Fruit fly (Drosophila melanogaster): ENCODE results near the gene galectin.

The galectin gene

dm6 chr2L:114429-114828 lies 42.9 kb downstream of the galectin start, which contains the start of gene ND-15:
TSS of gene ND-15 (plus strand) at chr2L:114726.
- no peak for TF ChIP-seq Sin3A (optimal IDR thresholded peaks at IDR 0.05)
- TF ChIP-seq Myc (optimal IDR thresholded peaks at IDR 0.05), result no peak
- TF ChIP-seq insv (optimal IDR thresholded peaks at IDR 0.05), result no peak
- TF ChIP-seq h (optimal IDR thresholded peaks at IDR 0.05), result no peak
- TF ChIP-seq psq (optimal IDR thresholded peaks at IDR 0.05), result no peak
- no peak for TF ChIP-seq ttk (optimal IDR thresholded peaks at IDR 0.05)

dm6 chr2L:116388-116787 lies 44.8 kb downstream of the galectin start, which contains the start of gene CG13694:
TSS of gene CG13694 (minus strand) at chr2L:116488.
- no peak for TF ChIP-seq psq (optimal IDR thresholded peaks at IDR 0.05)
- TF ChIP-seq Sin3A (optimal IDR thresholded peaks at IDR 0.05), result no peak
- no peak for TF ChIP-seq Myc (optimal IDR thresholded peaks at IDR 0.05)
- no peak for TF ChIP-seq h (optimal IDR thresholded peaks at IDR 0.05)
- no peak for TF ChIP-seq insv (optimal IDR thresholded peaks at IDR 0.05)
- no peak for TF ChIP-seq ttk (optimal IDR thresholded peaks at IDR 0.05)

- TF ChIP-seq Myc (optimal IDR thresholded peaks at IDR 0.05), result no peak
- no peak for TF ChIP-seq psq (optimal IDR thresholded peaks at IDR 0.05)
- TF ChIP-seq Sin3A (optimal IDR thresholded peaks at IDR 0.05), result no peak
- TF ChIP-seq ttk (optimal IDR thresholded peaks at IDR 0.05), result no peak
These were observed 46.2 kb downstream of the galectin start for dm6 chr2L:117750-118149.

dm6 chr2L:120492-121455 lies 49.2 kb downstream of the galectin start:
- no peak for TF ChIP-seq h (optimal IDR thresholded peaks at IDR 0.05)
- TF ChIP-seq insv (optimal IDR thresholded peaks at IDR 0.05), result no peak
- no peak for TF ChIP-seq Myc (optimal IDR thresholded peaks at IDR 0.05)
- TF ChIP-seq Sin3A (optimal IDR thresholded peaks at IDR 0.05), result no peak
- TF ChIP-seq psq (optimal IDR thresholded peaks at IDR 0.05), result no peak
- no peak for TF ChIP-seq ttk (optimal IDR thresholded peaks at IDR 0.05)

dm6 chr2L:121456-121831 lies 49.9 kb downstream of the galectin start, which contains the start of gene CG4822:
TSS of gene CG4822 (minus strand) at chr2L:121754.
- TF ChIP-seq ttk (optimal IDR thresholded peaks at IDR 0.05), result no peak
- TF ChIP-seq psq (optimal IDR thresholded peaks at IDR 0.05), result no peak
- no peak for TF ChIP-seq Sin3A (optimal IDR thresholded peaks at IDR 0.05)
- TF ChIP-seq h (optimal IDR thresholded peaks at IDR 0.05), result no peak
- no peak for TF ChIP-seq insv (optimal IDR thresholded peaks at IDR 0.05)
- TF ChIP-seq Myc (optimal IDR thresholded peaks at IDR 0.05), result no peak

- no peak for TF ChIP-seq insv (optimal IDR thresholded peaks at IDR 0.05)
- no peak for TF ChIP-seq h (optimal IDR thresholded peaks at IDR 0.05)
- TF ChIP-seq psq (optimal IDR thresholded peaks at IDR 0.05), result no peak
- no peak for TF ChIP-seq ttk (optimal IDR thresholded peaks at IDR 0.05)
- no peak for TF ChIP-seq Sin3A (optimal IDR thresholded peaks at IDR 0.05)
- TF ChIP-seq Myc (optimal IDR thresholded peaks at IDR 0.05), result no peak
These were observed 50.8 kb downstream of the galectin start for dm6 chr2L:122167-123006.

dm6 chr2L:123007-123327 lies 51.4 kb downstream of the galectin start:
- no peak for TF ChIP-seq ttk (optimal IDR thresholded peaks at IDR 0.05)
- no peak for TF ChIP-seq Myc (optimal IDR thresholded peaks at IDR 0.05)
- no peak for TF ChIP-seq psq (optimal IDR thresholded peaks at IDR 0.05)
- no peak for TF ChIP-seq Sin3A (optimal IDR thresholded peaks at IDR 0.05)
